Worm (Caenorhabditis elegans) whole organism, L4 larva: ENCODE data around the gene nlp-80.

Source experiments
- F44E2.7 ChIP-seq: fragments of 200-800 bp; sonication (Bioruptor generic); IDR thresholded peaks from 2 replicates; pipeline ENCODE4 v2.1.2; 2022; ENCODE audit warnings: missing genetic modification characterization, missing compliant biosample characterization
- F49E8.2 ChIP-seq: sonication (generic microtip); optimal IDR thresholded peaks from 2 replicates; lab custom pipeline; 2016; ENCODE audit warnings: missing compliant biosample characterization, mild to moderate bottlenecking, missing genetic modification characterization, borderline replicate concordance
- T26A8.4 ChIP-seq: fragments of 200-800 bp; sonication (Bioruptor generic); IDR thresholded peaks from 2 replicates; pipeline ENCODE4 v1.3.6; 2022; ENCODE audit warnings: missing genetic modification characterization, missing compliant biosample characterization
- Y48G9A.11 ChIP-seq: fragments of 200-800 bp; sonication (Bioruptor generic); IDR thresholded peaks from 2 replicates; pipeline ENCODE4 v1.3.6; 2022; ENCODE audit warnings: missing genetic modification reagents, missing genetic modification characterization, missing compliant biosample characterization
- Y75B8A.6 ChIP-seq: fragments of 200-800 bp; sonication (Bioruptor generic); IDR thresholded peaks from 2 replicates; pipeline ENCODE4 v1.3.6; 2022; ENCODE audit warnings: missing genetic modification reagents, missing genetic modification characterization, missing compliant biosample characterization
- ZK337.2 ChIP-seq: fragments of 200-800 bp; sonication (Bioruptor generic); IDR thresholded peaks from 2 replicates; pipeline ENCODE4 v1.3.6; 2022; ENCODE audit warnings: missing genetic modification reagents, missing genetic modification characterization, missing compliant biosample characterization
- ZK546.5 ChIP-seq, 2 experiments: sonication (generic microtip); optimal IDR thresholded peaks; 2 replicates each; lab custom pipeline; 2017; ENCODE audit warnings: missing biosample characterization in 2 of 2, missing genetic modification characterization in 2 of 2
- aha-1 ChIP-seq: fragments of 150-350 bp; peaks from one replicate; lab custom pipeline; 2014; ENCODE audit warnings: missing biosample characterization, missing genetic modification characterization
- ama-1 ChIP-seq: fragments of 150-350 bp; optimal IDR thresholded peaks from 2 replicates; lab custom pipeline; 2014; ENCODE audit warnings: inconsistent platforms, mixed read lengths
- attf-4 ChIP-seq: sonication (generic microtip); optimal IDR thresholded peaks from 3 replicates; lab custom pipeline; 2017; ENCODE audit warnings: missing biosample characterization, missing genetic modification characterization
- daf-12 ChIP-seq: fragments of 150-350 bp; optimal IDR thresholded peaks from 2 replicates; lab custom pipeline; 2014; ENCODE audit warnings: missing biosample characterization, missing genetic modification reagents, missing genetic modification characterization
- daf-16 ChIP-seq, 3 experiments: sonication (generic microtip); optimal IDR thresholded peaks; 2 replicates each; lab custom pipeline; 2016 to 2017; ENCODE audit warnings: missing genetic modification characterization in 3 of 3, missing genetic modification reagents in 3 of 3, mild to moderate bottlenecking in 2 of 3, missing compliant biosample characterization in 2 of 3, missing biosample characterization in 1 of 3, moderate library complexity in 1 of 3
- dmd-8 ChIP-seq: fragments of 200-800 bp; sonication (Bioruptor generic); IDR thresholded peaks from 2 replicates; pipeline ENCODE4 v1.3.6; 2022; ENCODE audit warnings: missing genetic modification characterization, missing compliant biosample characterization
- dpl-1 ChIP-seq: fragments of 150-350 bp; optimal IDR thresholded peaks from 2 replicates; lab custom pipeline; 2014; ENCODE audit warnings: missing biosample characterization, missing genetic modification reagents, missing genetic modification characterization
- dve-1 ChIP-seq: sonication (generic microtip); optimal IDR thresholded peaks from 2 replicates; lab custom pipeline; 2017; ENCODE audit warnings: antibody characterized with exemption, mild to moderate bottlenecking, missing genetic modification characterization, missing compliant biosample characterization; ENCODE audit not compliant: insufficient read depth
- egl-43 ChIP-seq: fragments of 200-800 bp; sonication (Bioruptor generic); IDR thresholded peaks from 2 replicates; pipeline ENCODE4 v1.3.6; 2022; ENCODE audit warnings: missing genetic modification reagents, missing genetic modification characterization, missing compliant biosample characterization
- fkh-10 ChIP-seq: fragments of 150-350 bp; optimal IDR thresholded peaks from 2 replicates; lab custom pipeline; 2014; ENCODE audit warnings: missing biosample characterization, missing genetic modification reagents, missing genetic modification characterization
- hlh-30 ChIP-seq: sonication (generic microtip); optimal IDR thresholded peaks from 2 replicates; lab custom pipeline; 2017; ENCODE audit warnings: antibody characterized with exemption, mild to moderate bottlenecking, missing genetic modification characterization, missing compliant biosample characterization; ENCODE audit not compliant: insufficient read depth
- lim-7 ChIP-seq: fragments of 200-800 bp; sonication (Bioruptor generic); IDR thresholded peaks from 2 replicates; pipeline ENCODE4 v1.3.6; 2022; ENCODE audit warnings: missing genetic modification characterization, missing compliant biosample characterization
- lin-1 ChIP-seq: fragments of 200-800 bp; sonication (Bioruptor generic); IDR thresholded peaks from 2 replicates; pipeline ENCODE4 v1.3.6; 2022; ENCODE audit warnings: missing genetic modification reagents, missing genetic modification characterization, missing compliant biosample characterization
- lin-15B ChIP-seq: fragments of 150-350 bp; sonication (generic microtip); optimal IDR thresholded peaks from 3 replicates; lab custom pipeline; 2014; ENCODE audit warnings: missing biosample characterization, missing genetic modification characterization
- lin-38 ChIP-seq: fragments of 200-800 bp; sonication (Bioruptor generic); IDR thresholded peaks from 2 replicates; pipeline ENCODE4 v1.3.6; 2022; ENCODE audit warnings: missing genetic modification reagents, missing genetic modification characterization, missing compliant biosample characterization
- lin-39 ChIP-seq: fragments of 150-350 bp; optimal IDR thresholded peaks from 2 replicates; lab custom pipeline; 2014; ENCODE audit warnings: missing biosample characterization, missing genetic modification reagents, missing genetic modification characterization
- lir-3 ChIP-seq: sonication (generic microtip); optimal IDR thresholded peaks from 2 replicates; lab custom pipeline; 2016; ENCODE audit warnings: mild to moderate bottlenecking, missing genetic modification characterization, missing compliant biosample characterization
- madf-5 ChIP-seq, 2 experiments: fragments of 200-800 bp; sonication (Bioruptor generic); IDR thresholded peaks; 2 replicates each; pipeline ENCODE4 v1.3.6; 2022; ENCODE audit warnings: missing compliant biosample characterization in 2 of 2, missing genetic modification characterization in 2 of 2
- madf-9 ChIP-seq: fragments of 200-800 bp; sonication (Bioruptor generic); conservative IDR thresholded peaks from 2 replicates; pipeline ENCODE4 v1.3.6; 2022; ENCODE audit warnings: missing genetic modification reagents, missing genetic modification characterization, missing compliant biosample characterization
- mdl-1 ChIP-seq, 2 experiments: fragments of 150-350 bp in 1 of 2; sonication (generic microtip) in 1 of 2; optimal IDR thresholded peaks; 2 replicates each; lab custom pipeline; 2014 to 2017; ENCODE audit warnings: missing biosample characterization in 2 of 2, missing genetic modification characterization in 2 of 2
- mdt-29 ChIP-seq: fragments of 200-800 bp; sonication (Bioruptor generic); IDR thresholded peaks from 2 replicates; pipeline ENCODE4 v1.3.6; 2022; ENCODE audit warnings: missing genetic modification reagents, missing genetic modification characterization, missing compliant biosample characterization
- mep-1 ChIP-seq: fragments of 150-350 bp; sonication (generic microtip); optimal IDR thresholded peaks from 3 replicates; lab custom pipeline; 2014; ENCODE audit warnings: missing biosample characterization, missing genetic modification characterization
- nhr-237 ChIP-seq: sonication (generic microtip); optimal IDR thresholded peaks from 2 replicates; lab custom pipeline; 2017; ENCODE audit warnings: missing biosample characterization, missing genetic modification characterization
- nhr-25 ChIP-seq: sonication (generic microtip); optimal IDR thresholded peaks from 2 replicates; lab custom pipeline; 2017; ENCODE audit warnings: missing genetic modification characterization, mild to moderate bottlenecking, missing compliant biosample characterization, antibody characterized with exemption, moderate library complexity, borderline replicate concordance; ENCODE audit not compliant: insufficient read depth
- nhr-28 ChIP-seq: fragments of 150-350 bp; optimal IDR thresholded peaks from 2 replicates; lab custom pipeline; 2014; ENCODE audit warnings: missing biosample characterization, missing genetic modification characterization
- nhr-41 ChIP-seq: fragments of 200-800 bp; sonication (Bioruptor generic); IDR thresholded peaks from 2 replicates; pipeline ENCODE4 v1.3.6; 2022; ENCODE audit warnings: missing genetic modification reagents, missing genetic modification characterization, missing compliant biosample characterization
- nhr-76 ChIP-seq: fragments of 150-350 bp; optimal IDR thresholded peaks from 2 replicates; lab custom pipeline; 2014; ENCODE audit warnings: missing biosample characterization, missing genetic modification characterization
- pha-4 ChIP-seq, 2 experiments: fragments of 150-350 bp in 1 of 2; fragments of 200-800 bp in 1 of 2; sonication (Bioruptor generic) in 1 of 2; IDR thresholded peaks in 1 of 2; optimal IDR thresholded peaks in 1 of 2; 2 replicates each; pipeline versions ENCODE4 v1.3.6 to Lab custom; 2014 to 2022; ENCODE audit warnings: missing genetic modification characterization in 2 of 2, missing genetic modification reagents in 2 of 2, missing biosample characterization in 1 of 2, missing compliant biosample characterization in 1 of 2
- php-3 ChIP-seq: fragments of 200-800 bp; sonication (Bioruptor generic); IDR thresholded peaks from 2 replicates; pipeline ENCODE4 v1.3.6; 2022; ENCODE audit warnings: missing genetic modification reagents, missing genetic modification characterization, missing compliant biosample characterization
- pqm-1 ChIP-seq: sonication (generic microtip); optimal IDR thresholded peaks from 2 replicates; lab custom pipeline; 2017; ENCODE audit warnings: missing biosample characterization, missing genetic modification characterization
- saeg-2 ChIP-seq: fragments of 200-800 bp; sonication (Bioruptor generic); IDR thresholded peaks from 2 replicates; pipeline ENCODE4 v1.3.6; 2022; ENCODE audit warnings: missing genetic modification reagents, missing genetic modification characterization, missing compliant biosample characterization
- skn-1 ChIP-seq: fragments of 150-350 bp; optimal IDR thresholded peaks from 2 replicates; lab custom pipeline; 2014; ENCODE audit warnings: missing biosample characterization, missing genetic modification characterization
- snpc-1.2 ChIP-seq: fragments of 200-800 bp; sonication (Bioruptor generic); IDR thresholded peaks from 2 replicates; pipeline ENCODE4 v1.3.6; 2022; ENCODE audit warnings: missing genetic modification reagents, missing genetic modification characterization, missing compliant biosample characterization
- snpc-4 ChIP-seq: fragments of 150-350 bp; optimal IDR thresholded peaks from 2 replicates; lab custom pipeline; 2014; ENCODE audit warnings: missing biosample characterization, missing genetic modification characterization
- spr-3 ChIP-seq: fragments of 200-800 bp; sonication (Bioruptor generic); optimal IDR thresholded peaks from 2 replicates; lab custom pipeline; 2018; ENCODE audit warnings: mild to moderate bottlenecking, missing genetic modification characterization, missing compliant biosample characterization
- unc-130 ChIP-seq: sonication (generic microtip); optimal IDR thresholded peaks from 2 replicates; lab custom pipeline; 2016; ENCODE audit warnings: missing genetic modification reagents, missing genetic modification characterization, missing compliant biosample characterization
- unc-62 ChIP-seq, 3 experiments: fragments of 150-350 bp in 1 of 3; sonication (generic microtip); optimal IDR thresholded peaks in 2 of 3; peaks in 1 of 3; 1 replicate in 1 of 3; 2 replicates in 2 of 3; lab custom pipeline; 2014 to 2017; ENCODE audit warnings: missing biosample characterization in 3 of 3, missing genetic modification characterization in 3 of 3, missing genetic modification reagents in 3 of 3, missing genotype in 1 of 3
- ztf-7 ChIP-seq: fragments of 150-350 bp; optimal IDR thresholded peaks from 2 replicates; lab custom pipeline; 2014; ENCODE audit warnings: missing biosample characterization, missing genetic modification characterization

Gene nlp-80

ce11 chrV:11078104-11078724, 12.8 kb upstream of the nlp-80 start, which contains the start of gene act-2 (continued):
- TF ChIP-seq dmd-8 (no peak), ztf-7 (no peak), nhr-25 (peak; percentile 89), lim-7 (no peak), mdt-29 (GFP tag; lab: Robert Waterston, UW) (0 out of 2 replicates have a peak, but pooled peaks have one; percentile 32), ZK546.5 (tag; optimal IDR thresholded peaks at IDR 0.05; lab: Kevin White, UChicago) (no peak), lir-3 (no peak), ZK337.2 (no peak), lin-15B (tag; lab: Kevin White, UChicago) (no peak), lin-1 (GFP tag; lab: Robert Waterston, UW) (no peak), T26A8.4 (GFP tag; lab: Robert Waterston, UW) (no peak), attf-4 (no peak), nhr-41 (GFP tag; lab: Robert Waterston, UW) (no peak), lin-38 (GFP tag; lab: Robert Waterston, UW) (peak; percentile 94), aha-1 (peak; percentile 97), php-3 (no peak), mdl-1 (tag; optimal IDR thresholded peaks at IDR 0.05; lab: Kevin White, UChicago) (peak in 1 of 2 experiments; percentile 69)

DNA sequence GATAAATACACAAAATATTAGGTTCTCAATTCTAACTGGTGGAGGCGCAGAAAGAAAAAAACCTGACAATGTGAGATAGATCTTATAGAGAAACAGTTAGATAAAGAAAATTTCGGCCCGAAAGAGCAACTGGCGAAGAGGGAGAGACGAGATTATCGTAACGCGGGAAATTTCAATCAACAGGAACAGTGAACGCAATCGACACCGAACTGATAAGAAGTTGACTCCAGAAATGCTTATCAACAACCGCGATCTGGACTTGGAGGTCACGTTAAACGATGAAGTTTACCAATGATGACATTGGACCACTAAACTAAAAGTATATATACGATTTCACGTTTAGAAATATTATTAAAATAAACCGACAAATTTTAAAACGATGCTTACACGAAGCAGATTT, 11.0 kb upstream of the nlp-80 start:
- peak; percentile 22 for TF ChIP-seq hlh-30
- no peak for TF ChIP-seq daf-16 (GFP tag; optimal IDR thresholded peaks at IDR 0.05; lab: Kevin White, UChicago)
- no peak for TF ChIP-seq daf-16 (tag; optimal IDR thresholded peaks at IDR 0.05; lab: Kevin White, UChicago)
- TF ChIP-seq nhr-237 (tag; lab: Kevin White, UChicago): no peak
- no peak for TF ChIP-seq dpl-1 (GFP tag; lab: Kevin White, UChicago)
- peak; percentile 55 for TF ChIP-seq aha-1
- TF ChIP-seq fkh-10 (GFP tag; lab: Kevin White, UChicago): no peak
- TF ChIP-seq dve-1 (tag; lab: Kevin White, UChicago): peak; percentile 1
- no peak for TF ChIP-seq lin-15B (tag; lab: Kevin White, UChicago)
- TF ChIP-seq spr-3 (GFP tag; lab: Kevin White, UChicago): no peak
- TF ChIP-seq ama-1 (lab: Kevin White, UChicago): peak; percentile 77
- peak; percentile 83 for TF ChIP-seq lin-38 (GFP tag; lab: Robert Waterston, UW)
- no peak for TF ChIP-seq attf-4
- 0 out of 2 replicates have a peak, but pooled peaks have one; percentile 24 for TF ChIP-seq lin-1 (GFP tag; lab: Robert Waterston, UW)
- no peak for TF ChIP-seq lir-3
- peak; percentile 67; the same call in 1 of the 2 replicates for TF ChIP-seq saeg-2 (GFP tag; lab: Robert Waterston, UW)
- peak; percentile 74 for TF ChIP-seq mdt-29 (GFP tag; lab: Robert Waterston, UW)
- no peak for TF ChIP-seq nhr-76 (tag; lab: Kevin White, UChicago)
- peak; percentile 12 for TF ChIP-seq nhr-28 (tag; lab: Kevin White, UChicago)
- no peak; the same call in 1 of the 2 replicates for TF ChIP-seq madf-9 (GFP tag; lab: Robert Waterston, UW)
- peak; percentile 77; the same call in 1 of the 2 replicates for TF ChIP-seq egl-43
- TF ChIP-seq F44E2.7: 0 out of 2 replicates have a peak, but pooled peaks have one; percentile 30
- TF ChIP-seq lim-7: peak; percentile 57
- TF ChIP-seq F49E8.2 (tag; lab: Kevin White, UChicago): peak; percentile 93
- 0 out of 2 replicates have a peak, but pooled peaks have one; percentile 12 for TF ChIP-seq Y75B8A.6 (GFP tag; lab: Robert Waterston, UW)
- TF ChIP-seq snpc-4: no peak
- TF ChIP-seq pha-4 (GFP tag; IDR thresholded peaks at IDR 0.05; lab: Robert Waterston, UW): peak; percentile 49; the same call in 1 of the 2 replicates
- no peak for TF ChIP-seq pha-4 (tag; optimal IDR thresholded peaks at IDR 0.05; lab: Kevin White, UChicago)
- TF ChIP-seq pqm-1 (tag; lab: Kevin White, UChicago): peak; percentile 1
- no peak for TF ChIP-seq lin-39 (tag; lab: Kevin White, UChicago)
- no peak for TF ChIP-seq daf-12 (tag; lab: Kevin White, UChicago)
- peak; percentile 61; the same call in 1 of the 2 replicates for TF ChIP-seq snpc-1.2 (GFP tag; lab: Robert Waterston, UW)
- TF ChIP-seq madf-5 (GFP tag; IDR thresholded peaks at IDR 0.05; lab: Robert Waterston, UW): peak in 1 of 2 experiments; percentile 83; a peak in 2 of 4 replicates
- peak; percentile 81; the same call in 1 of the 2 replicates for TF ChIP-seq dmd-8
- no peak for TF ChIP-seq unc-62 (GFP tag; optimal IDR thresholded peaks at IDR 0.05 in 1 of 2; lab: Kevin White, UChicago)
- no peak for TF ChIP-seq unc-62 (tag; optimal IDR thresholded peaks at IDR 0.05; lab: Kevin White, UChicago)
- TF ChIP-seq mep-1: no peak
- TF ChIP-seq skn-1 (tag; lab: Kevin White, UChicago): no peak
- peak; percentile 80; the same call in 1 of the 2 replicates for TF ChIP-seq Y48G9A.11 (GFP tag; lab: Robert Waterston, UW)
- TF ChIP-seq unc-130: peak; percentile 39
